Worm (Caenorhabditis elegans): ENCODE data around the gene sre-11.

sre-11 gene

DNA sequence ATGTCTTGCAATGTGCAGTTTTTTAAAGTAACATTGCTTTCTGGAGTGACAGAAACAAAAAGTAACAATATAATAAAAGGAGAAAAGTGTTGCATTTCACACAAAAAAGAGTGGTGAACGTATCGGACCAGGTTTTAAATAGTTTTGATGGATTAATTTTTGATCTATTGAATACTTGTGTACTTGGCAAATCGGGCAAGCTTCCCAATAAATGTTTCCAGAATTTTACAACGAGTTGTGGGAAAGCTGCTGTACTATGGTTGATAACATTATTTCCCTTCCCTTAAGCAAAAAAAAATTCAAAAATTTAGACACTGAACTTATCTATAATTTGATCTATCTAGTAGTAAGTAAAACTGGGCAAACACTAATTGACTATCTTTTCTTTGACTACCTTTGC lies 9.6 kb upstream of the sre-11 start, which contains the start of gene C12D5.10:
Gene C12D5.10, minus strand, starts transcription at position 101 of the 400 bp plus-strand sequence.
- no peak for TF ChIP-seq ztf-11 (tag; optimal IDR thresholded peaks at IDR 0.05)
- TF ChIP-seq blmp-1 (tag; optimal IDR thresholded peaks at IDR 0.05): no peak
- TF ChIP-seq tbx-8 (GFP tag; optimal IDR thresholded peaks at IDR 0.05): no peak
- no peak for TF ChIP-seq drap-1 (GFP tag; optimal IDR thresholded peaks at IDR 0.05)

DNA sequence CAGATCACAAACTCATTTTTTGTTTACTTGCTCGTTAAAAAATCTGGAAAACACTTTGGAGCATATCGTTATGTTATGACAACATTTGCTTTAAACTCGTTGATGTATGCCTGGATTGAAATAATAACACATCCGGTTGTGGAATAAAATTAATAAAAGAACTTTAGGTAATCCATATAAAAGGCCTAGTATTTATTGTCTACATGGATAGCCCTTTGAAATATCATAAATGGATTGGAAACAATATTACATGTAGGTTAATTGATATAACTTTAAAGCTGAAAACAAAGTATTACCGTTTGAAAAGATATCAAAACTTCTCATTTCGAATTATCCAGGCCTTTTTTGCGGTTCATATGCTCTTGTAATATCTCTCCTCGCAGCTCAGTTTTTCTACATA lies 6.9 kb upstream of the sre-11 start:
- TF ChIP-seq sem-2 (GFP tag; optimal IDR thresholded peaks at IDR 0.05) (no peak), elt-3 (tag; optimal IDR thresholded peaks at IDR 0.05) (no peak), zip-8 (tag; optimal IDR thresholded peaks at IDR 0.05) (no peak), flh-1 (GFP tag; optimal IDR thresholded peaks at IDR 0.05) (no peak), elt-1 (tag; optimal IDR thresholded peaks at IDR 0.05; ENCODE audit: borderline replicate concordance, insufficient read depth) (no peak), ztf-11 (tag; optimal IDR thresholded peaks at IDR 0.05) (no peak), ham-2 (GFP tag; optimal IDR thresholded peaks at IDR 0.05) (no peak), ces-1 (GFP tag; optimal IDR thresholded peaks at IDR 0.05) (no peak), nhr-76 (tag; optimal IDR thresholded peaks at IDR 0.05) (no peak), snpc-4 (tag; optimal IDR thresholded peaks at IDR 0.05) (no peak), unc-120 (tag; optimal IDR thresholded peaks at IDR 0.05; ENCODE audit: poor library complexity, severe bottlenecking) (no peak), unc-62 (GFP tag; optimal IDR thresholded peaks at IDR 0.05) (no peak), mab-5 (tag; optimal IDR thresholded peaks at IDR 0.05) (no peak), hlh-1 (tag; optimal IDR thresholded peaks at IDR 0.05) (no peak), lsy-2 (tag; optimal IDR thresholded peaks at IDR 0.05) (no peak), ceh-39 (tag; optimal IDR thresholded peaks at IDR 0.05) (no peak)

DNA sequence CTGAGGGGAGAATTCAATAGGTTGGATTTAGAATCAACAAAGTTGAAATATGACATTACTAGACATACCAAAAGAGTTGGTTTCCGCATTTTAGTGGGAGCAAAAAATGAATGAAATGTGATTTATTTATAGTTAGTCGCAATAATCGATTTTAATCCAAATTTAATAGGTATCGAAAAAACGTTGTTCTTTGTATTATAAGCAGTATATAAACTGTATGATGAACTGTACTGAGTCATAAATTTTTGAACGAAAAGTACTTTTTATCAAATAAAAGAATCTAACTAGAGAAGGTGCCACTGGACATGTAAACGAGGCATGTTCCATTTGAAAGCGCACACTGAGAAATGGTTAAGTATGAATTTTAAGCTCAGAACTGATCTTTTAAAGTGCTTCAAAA lies 6.1 kb upstream of the sre-11 start, which contains the start of gene C12D5.9:
Gene C12D5.9, minus strand, starts transcription at position 101 of the 400 bp plus-strand sequence.
- no peak for TF ChIP-seq tbx-8 (GFP tag; optimal IDR thresholded peaks at IDR 0.05)
- TF ChIP-seq zip-8 (tag; optimal IDR thresholded peaks at IDR 0.05): no peak
- no peak for TF ChIP-seq lin-32 (GFP tag; optimal IDR thresholded peaks at IDR 0.05)
- no peak for TF ChIP-seq elt-3 (tag; optimal IDR thresholded peaks at IDR 0.05)
- TF ChIP-seq hlh-1 (tag; optimal IDR thresholded peaks at IDR 0.05): no peak
- no peak for TF ChIP-seq ceh-39 (tag; optimal IDR thresholded peaks at IDR 0.05)
- no peak for TF ChIP-seq ceh-43 (GFP tag; optimal IDR thresholded peaks at IDR 0.05)
- no peak for TF ChIP-seq drap-1 (GFP tag; optimal IDR thresholded peaks at IDR 0.05)
- TF ChIP-seq ham-2 (GFP tag; optimal IDR thresholded peaks at IDR 0.05): no peak
- no peak for TF ChIP-seq M03D4.4 (tag; optimal IDR thresholded peaks at IDR 0.05)
- TF ChIP-seq nhr-28 (tag; optimal IDR thresholded peaks at IDR 0.05): no peak
- TF ChIP-seq nhr-12 (tag; optimal IDR thresholded peaks at IDR 0.05): no peak
- no peak for TF ChIP-seq snpc-4 (tag; optimal IDR thresholded peaks at IDR 0.05)

DNA sequence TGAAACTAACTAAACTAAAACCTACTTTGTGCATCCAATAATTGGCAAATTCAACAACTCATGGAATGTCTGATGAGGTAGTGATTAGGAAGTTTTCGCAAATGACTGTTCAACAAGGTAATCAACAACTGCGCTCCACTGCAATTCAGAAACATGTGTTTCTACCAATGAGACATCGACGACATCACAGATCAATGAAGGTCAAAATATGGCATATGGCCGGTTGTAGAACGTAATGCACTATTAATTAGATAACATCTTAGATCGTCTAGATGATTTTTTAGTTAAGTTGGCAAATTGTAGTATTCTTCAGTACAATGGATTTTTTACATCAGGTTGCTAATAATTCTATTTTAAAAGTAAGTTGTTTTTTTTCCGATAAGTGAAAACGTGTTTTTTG lies 2.4 kb upstream of the sre-11 start, which contains the start of the genes nhr-94 and nhr-152:
Gene nhr-94, minus strand, starts transcription at position 147 of the 400 bp plus-strand sequence.
Gene nhr-152, plus strand, starts transcription at position 162 of the 400 bp plus-strand sequence.
- TF ChIP-seq elt-1 (tag; optimal IDR thresholded peaks at IDR 0.05; ENCODE audit: borderline replicate concordance, insufficient read depth) (peak; percentile 49), M03D4.4 (tag; optimal IDR thresholded peaks at IDR 0.05) (no peak), nhr-2 (tag; optimal IDR thresholded peaks at IDR 0.05) (peak; percentile 81), ham-2 (GFP tag; optimal IDR thresholded peaks at IDR 0.05) (no peak), lsy-2 (tag; optimal IDR thresholded peaks at IDR 0.05) (no peak), pha-4 (tag; optimal IDR thresholded peaks at IDR 0.05) (no peak)

DNA sequence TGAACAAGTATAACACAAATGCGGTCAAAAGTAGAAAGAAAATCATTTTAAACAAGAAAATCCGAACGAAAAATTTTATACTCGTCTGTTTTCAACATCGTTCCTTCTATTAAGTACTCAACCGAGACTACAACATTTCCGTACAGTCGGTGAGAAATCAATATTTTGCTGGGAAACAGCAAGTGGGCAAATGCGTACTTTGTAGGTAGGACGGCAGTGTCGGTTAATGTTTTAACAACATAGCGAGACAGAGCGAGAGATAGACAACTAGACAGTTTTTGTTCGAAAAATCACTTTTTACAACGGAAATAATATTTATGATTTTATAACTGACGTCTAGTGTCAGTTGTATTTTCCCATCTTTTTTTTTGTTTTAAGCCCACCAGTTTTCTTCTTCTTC lies 2.4 kb downstream of the sre-11 start, which contains the start of gene cyp-33A1:
Gene cyp-33A1, minus strand, starts transcription at position 72 of the 400 bp plus-strand sequence.
- TF ChIP-seq lin-32 (GFP tag; optimal IDR thresholded peaks at IDR 0.05) (no peak), ham-2 (GFP tag; optimal IDR thresholded peaks at IDR 0.05) (no peak), unc-39 (tag; optimal IDR thresholded peaks at IDR 0.05) (no peak), lsy-2 (tag; optimal IDR thresholded peaks at IDR 0.05) (no peak), nhr-28 (tag; optimal IDR thresholded peaks at IDR 0.05) (no peak), flh-1 (GFP tag; optimal IDR thresholded peaks at IDR 0.05) (no peak), hlh-1 (tag; optimal IDR thresholded peaks at IDR 0.05) (no peak), mab-5 (tag; optimal IDR thresholded peaks at IDR 0.05) (no peak), ztf-11 (tag; optimal IDR thresholded peaks at IDR 0.05) (no peak), blmp-1 (tag; optimal IDR thresholded peaks at IDR 0.05) (no peak), ces-1 (GFP tag; optimal IDR thresholded peaks at IDR 0.05) (no peak), elt-3 (tag; optimal IDR thresholded peaks at IDR 0.05) (no peak), ceh-43 (GFP tag; optimal IDR thresholded peaks at IDR 0.05) (no peak), nhr-237 (tag; optimal IDR thresholded peaks at IDR 0.05) (no peak), unc-120 (tag; optimal IDR thresholded peaks at IDR 0.05; ENCODE audit: poor library complexity, severe bottlenecking) (no peak), mls-2 (tag; optimal IDR thresholded peaks at IDR 0.05) (no peak), ceh-83 (GFP tag; optimal IDR thresholded peaks at IDR 0.05) (no peak), nhr-2 (tag; optimal IDR thresholded peaks at IDR 0.05) (no peak), ceh-39 (tag; optimal IDR thresholded peaks at IDR 0.05) (no peak), M03D4.4 (tag; optimal IDR thresholded peaks at IDR 0.05) (no peak)

Data from whole organism, mixed stage, embryonic.